Worm (Caenorhabditis elegans) whole organism, young adult: ENCODE measurements around the gene rpia-1.
A peak's percentile ranks its signal among the peaks of the same experiment; 100 is the strongest.

ENCODE experiments used
- B0019.2 ChIP-seq: fragments of 200-800 bp; sonication (Bioruptor generic); conservative IDR thresholded peaks from 2 replicates; pipeline ENCODE4 v1.3.6; 2022; ENCODE audit warnings: missing genetic modification reagents, missing genetic modification characterization, missing compliant biosample characterization
- B0035.1 ChIP-seq: sonication (generic microtip); optimal IDR thresholded peaks from 2 replicates; lab custom pipeline; 2016; ENCODE audit warnings: missing genetic modification characterization, mild to moderate bottlenecking, missing compliant biosample characterization, missing genotype, missing genetic modification reagents
- C06A6.2 ChIP-seq: fragments of 200-800 bp; sonication (Bioruptor generic); conservative IDR thresholded peaks from 2 replicates; pipeline ENCODE4 v1.3.6; 2022; ENCODE audit warnings: missing genetic modification characterization, missing compliant biosample characterization
- D2030.7 ChIP-seq: fragments of 200-800 bp; sonication (Bioruptor generic); IDR thresholded peaks from 2 replicates; pipeline ENCODE4 v1.3.6; 2022; ENCODE audit warnings: missing genetic modification reagents, missing genetic modification characterization, missing compliant biosample characterization
- F10E7.11 ChIP-seq: sonication (generic microtip); optimal IDR thresholded peaks from 2 replicates; lab custom pipeline; 2017; ENCODE audit warnings: mild to moderate bottlenecking, missing genetic modification characterization, moderate library complexity, missing compliant biosample characterization
- F33H1.4 ChIP-seq: fragments of 200-800 bp; sonication (Bioruptor generic); IDR thresholded peaks from 2 replicates; pipeline ENCODE4 v1.3.6; 2022; ENCODE audit warnings: missing genetic modification reagents, missing genetic modification characterization, missing compliant biosample characterization
- F52B5.7 ChIP-seq: sonication (generic microtip); optimal IDR thresholded peaks from 2 replicates; lab custom pipeline; 2016; ENCODE audit warnings: mild to moderate bottlenecking, missing genetic modification characterization, missing compliant biosample characterization
- F57A8.1 ChIP-seq: fragments of 200-800 bp; sonication (Bioruptor generic); optimal IDR thresholded peaks from 2 replicates; lab custom pipeline; 2018; ENCODE audit warnings: mild to moderate bottlenecking, missing genetic modification characterization, moderate library complexity, missing compliant biosample characterization
- K11D2.4 ChIP-seq: fragments of 200-800 bp; sonication (Bioruptor generic); IDR thresholded peaks from 2 replicates; pipeline ENCODE4 v1.3.6; 2022; ENCODE audit warnings: missing genetic modification reagents, missing genetic modification characterization, missing compliant biosample characterization
- T07F8.4 ChIP-seq: sonication (generic microtip); optimal IDR thresholded peaks from 2 replicates; lab custom pipeline; 2016; ENCODE audit warnings: mild to moderate bottlenecking, missing genetic modification characterization, moderate library complexity, missing compliant biosample characterization
- Y53F4B.3 ChIP-seq: fragments of 200-800 bp; sonication (Bioruptor generic); IDR thresholded peaks from 2 replicates; pipeline ENCODE4 v1.3.6; 2022; ENCODE audit warnings: missing genetic modification reagents, missing genetic modification characterization, missing compliant biosample characterization
- Y53G8AR.9 ChIP-seq: fragments of 200-800 bp; sonication (Bioruptor generic); conservative IDR thresholded peaks from 2 replicates; pipeline ENCODE4 v1.3.6; 2022; ENCODE audit warnings: missing genetic modification reagents, missing genetic modification characterization, missing compliant biosample characterization
- Y79H2A.3 ChIP-seq: fragments of 200-800 bp; sonication (Bioruptor generic); conservative IDR thresholded peaks from 2 replicates; pipeline ENCODE4 v1.3.6; 2022; ENCODE audit warnings: missing genetic modification reagents, missing genetic modification characterization, missing compliant biosample characterization
- Y95B8A.8 ChIP-seq: fragments of 200-800 bp; sonication (Bioruptor generic); IDR thresholded peaks from 2 replicates; pipeline ENCODE4 v1.3.6; 2022; ENCODE audit warnings: missing genetic modification reagents, missing genetic modification characterization, missing compliant biosample characterization
- akir-1 ChIP-seq: fragments of 200-800 bp; sonication (Bioruptor generic); optimal IDR thresholded peaks from 2 replicates; lab custom pipeline; 2018; ENCODE audit warnings: mild to moderate bottlenecking, missing genetic modification characterization, moderate library complexity, missing compliant biosample characterization
- aptf-2 ChIP-seq: fragments of 200-800 bp; sonication (Bioruptor generic); conservative IDR thresholded peaks from 2 replicates; pipeline ENCODE4 v1.3.6; 2022; ENCODE audit warnings: missing genetic modification reagents, missing genetic modification characterization, missing compliant biosample characterization
- attf-3 ChIP-seq: fragments of 200-800 bp; sonication (Bioruptor generic); conservative IDR thresholded peaks from 2 replicates; pipeline ENCODE4 v1.3.6; 2022; ENCODE audit warnings: missing genetic modification reagents, missing genetic modification characterization, missing compliant biosample characterization
- attf-6 ChIP-seq: fragments of 200-800 bp; sonication (Bioruptor generic); IDR thresholded peaks from 2 replicates; pipeline ENCODE4 v1.3.6; 2022; ENCODE audit warnings: missing genetic modification reagents, missing genetic modification characterization, missing compliant biosample characterization
- cebp-2 ChIP-seq: fragments of 200-800 bp; sonication (Bioruptor generic); IDR thresholded peaks from 2 replicates; pipeline ENCODE4 v1.3.6; 2022; ENCODE audit warnings: missing genetic modification characterization, missing compliant biosample characterization
- ceh-100 ChIP-seq: fragments of 200-800 bp; sonication (Bioruptor generic); IDR thresholded peaks from 2 replicates; pipeline ENCODE4 v1.3.6; 2022; ENCODE audit warnings: missing genetic modification reagents, missing genetic modification characterization, missing compliant biosample characterization
- ceh-27 ChIP-seq: fragments of 200-800 bp; sonication (Bioruptor generic); optimal IDR thresholded peaks from 2 replicates; lab custom pipeline; 2018; ENCODE audit warnings: mild to moderate bottlenecking, missing genetic modification characterization, moderate library complexity, missing compliant biosample characterization
- ceh-79 ChIP-seq: sonication (generic microtip); optimal IDR thresholded peaks from 2 replicates; lab custom pipeline; 2017; ENCODE audit warnings: mild to moderate bottlenecking, missing genetic modification characterization, missing compliant biosample characterization
- ceh-91 ChIP-seq: fragments of 200-800 bp; sonication (Bioruptor generic); IDR thresholded peaks from 2 replicates; pipeline ENCODE4 v1.3.6; 2022; ENCODE audit warnings: missing genetic modification reagents, missing genetic modification characterization, missing compliant biosample characterization
- chd-7 ChIP-seq: sonication (generic microtip); optimal IDR thresholded peaks from 2 replicates; lab custom pipeline; 2016; ENCODE audit warnings: mild to moderate bottlenecking, missing genetic modification characterization, moderate library complexity, missing compliant biosample characterization
- dpff-1 ChIP-seq: sonication (generic microtip); optimal IDR thresholded peaks from 2 replicates; lab custom pipeline; 2017; ENCODE audit warnings: mild to moderate bottlenecking, missing genetic modification characterization, missing compliant biosample characterization
- egl-44 ChIP-seq: fragments of 200-800 bp; sonication (Bioruptor generic); IDR thresholded peaks from 2 replicates; pipeline ENCODE4 v1.3.6; 2022; ENCODE audit warnings: missing genetic modification reagents, missing genetic modification characterization, missing compliant biosample characterization
- egrh-3 ChIP-seq: fragments of 200-800 bp; sonication (Bioruptor generic); IDR thresholded peaks from 2 replicates; pipeline ENCODE4 v1.3.6; 2022; ENCODE audit warnings: missing genetic modification reagents, missing genetic modification characterization, missing compliant biosample characterization
- him-1 ChIP-seq: sonication (generic microtip); optimal IDR thresholded peaks from 2 replicates; lab custom pipeline; 2016; ENCODE audit warnings: missing genotype, missing genetic modification reagents, missing genetic modification characterization, missing compliant biosample characterization
- hrde-1 ChIP-seq: sonication (generic microtip); optimal IDR thresholded peaks from 2 replicates; lab custom pipeline; 2016; ENCODE audit warnings: missing genetic modification characterization, mild to moderate bottlenecking, missing compliant biosample characterization, moderate library complexity, missing genotype, missing genetic modification reagents, borderline replicate concordance
- let-526 ChIP-seq: fragments of 200-800 bp; sonication (Bioruptor generic); IDR thresholded peaks from 2 replicates; pipeline ENCODE4 v1.3.6; 2022; ENCODE audit warnings: missing genetic modification reagents, missing genetic modification characterization, missing compliant biosample characterization
- madf-6 ChIP-seq: fragments of 200-800 bp; sonication (Bioruptor generic); IDR thresholded peaks from 2 replicates; pipeline ENCODE4 v1.3.6; 2022; ENCODE audit warnings: missing genetic modification reagents, missing genetic modification characterization, missing compliant biosample characterization
- nfya-1 ChIP-seq: sonication (generic microtip); optimal IDR thresholded peaks from 2 replicates; lab custom pipeline; 2017; ENCODE audit warnings: antibody characterized with exemption, missing compliant biosample characterization, missing genetic modification characterization, borderline replicate concordance; ENCODE audit not compliant: insufficient read depth
- nfyb-1 ChIP-seq: fragments of 200-800 bp; sonication (Bioruptor generic); IDR thresholded peaks from 2 replicates; pipeline ENCODE4 v1.3.6; 2022; ENCODE audit warnings: missing genetic modification reagents, missing genetic modification characterization, missing compliant biosample characterization
- nhr-27 ChIP-seq: fragments of 200-800 bp; sonication (Bioruptor generic); optimal IDR thresholded peaks from 2 replicates; lab custom pipeline; 2018; ENCODE audit warnings: mild to moderate bottlenecking, missing genetic modification characterization, moderate library complexity, missing compliant biosample characterization
- nhr-90 ChIP-seq: sonication (generic microtip); optimal IDR thresholded peaks from 2 replicates; lab custom pipeline; 2016; ENCODE audit warnings: missing genotype, mild to moderate bottlenecking, missing genetic modification characterization, missing compliant biosample characterization
- pha-4 ChIP-seq: fragments of 150-350 bp; sonication (generic microtip); optimal IDR thresholded peaks from 2 replicates; lab custom pipeline; 2014; ENCODE audit warnings: missing biosample characterization, missing genetic modification reagents, missing genetic modification characterization
- rcor-1 ChIP-seq: fragments of 200-800 bp; sonication (Bioruptor generic); IDR thresholded peaks from 2 replicates; pipeline ENCODE4 v1.3.6; 2022; ENCODE audit warnings: missing genetic modification reagents, missing genetic modification characterization, missing compliant biosample characterization
- repo-1 ChIP-seq: sonication (generic microtip); optimal IDR thresholded peaks from 2 replicates; lab custom pipeline; 2017; ENCODE audit warnings: mild to moderate bottlenecking, missing genetic modification characterization, missing compliant biosample characterization
- snpc-4 ChIP-seq, 5 experiments: fragments of 150-350 bp in 1 of 5; sonication (generic microtip) in 4 of 5; optimal IDR thresholded peaks; 2 replicates each; lab custom pipeline; 2014 to 2018; ENCODE audit warnings: missing genetic modification characterization in 5 of 5, missing biosample characterization in 3 of 5, antibody characterized with exemption in 2 of 5, mild to moderate bottlenecking in 2 of 5, missing compliant biosample characterization in 2 of 5, missing genotype in 2 of 5, moderate library complexity in 2 of 5, missing genetic modification reagents in 1 of 5
- tbp1 ChIP-seq: fragments of 200-800 bp; sonication (Bioruptor generic); optimal IDR thresholded peaks from 2 replicates; lab custom pipeline; 2018; ENCODE audit warnings: mild to moderate bottlenecking, missing genetic modification characterization, missing compliant biosample characterization
- tbx-9 ChIP-seq: sonication (generic microtip); optimal IDR thresholded peaks from 2 replicates; lab custom pipeline; 2016; ENCODE audit warnings: borderline replicate concordance, missing genetic modification characterization, inconsistent platforms, missing compliant biosample characterization
- tlf-1 ChIP-seq: fragments of 200-800 bp; sonication (Bioruptor generic); optimal IDR thresholded peaks from 2 replicates; lab custom pipeline; 2018; ENCODE audit warnings: mild to moderate bottlenecking, missing genetic modification characterization, missing compliant biosample characterization
- unc-62 ChIP-seq: fragments of 150-350 bp; optimal IDR thresholded peaks from 2 replicates; lab custom pipeline; 2014; ENCODE audit warnings: missing biosample characterization, missing genetic modification reagents, missing genetic modification characterization
- zim-3 ChIP-seq: sonication (generic microtip); optimal IDR thresholded peaks from 2 replicates; lab custom pipeline; 2017; ENCODE audit warnings: mild to moderate bottlenecking, missing genetic modification characterization, moderate library complexity, missing compliant biosample characterization
- ztf-22 ChIP-seq: fragments of 200-800 bp; sonication (Bioruptor generic); optimal IDR thresholded peaks from 2 replicates; lab custom pipeline; 2018; ENCODE audit warnings: mild to moderate bottlenecking, missing genetic modification characterization, moderate library complexity, missing compliant biosample characterization
- ztf-25 ChIP-seq: fragments of 200-800 bp; sonication (Bioruptor generic); IDR thresholded peaks from 2 replicates; pipeline ENCODE4 v1.3.6; 2022; ENCODE audit warnings: missing genetic modification reagents, missing genetic modification characterization, missing compliant biosample characterization

Gene rpia-1

ce11 chrIII:7162065-7162762, 39.3 kb downstream of the rpia-1 start, which contains the start of the genes syf-2 and K04G7.1 (continued):
- TF ChIP-seq akir-1 (no peak), zim-3 (tag; lab: Kevin White, UChicago) (no peak), T07F8.4 (no peak), pha-4 (tag; lab: Kevin White, UChicago) (peak; percentile 92), aptf-2 (GFP tag; lab: Robert Waterston, UW) (no peak), cebp-2 (GFP tag; lab: Robert Waterston, UW) (no peak), Y95B8A.8 (GFP tag; lab: Robert Waterston, UW) (peak; percentile 84; the same call in 1 of the 2 replicates), rcor-1 (GFP tag; lab: Robert Waterston, UW) (peak; percentile 88), Y53F4B.3 (GFP tag; lab: Robert Waterston, UW) (no peak), unc-62 (GFP tag; lab: Kevin White, UChicago) (peak; percentile 20), snpc-4 (GFP tag; optimal IDR thresholded peaks at IDR 0.05; lab: Kevin White, UChicago) (peak; percentile 77), snpc-4 (tag; optimal IDR thresholded peaks at IDR 0.05; lab: Kevin White, UChicago) (peak; percentile 50 to 81 (median 66)), tbx-9 (no peak), ceh-91 (GFP tag; lab: Robert Waterston, UW) (peak; percentile 72; the same call in 1 of the 2 replicates), F10E7.11 (no peak), B0019.2 (GFP tag; lab: Robert Waterston, UW) (0 out of 2 replicates have a peak, but pooled peaks have one; percentile 44), tlf-1 (GFP tag; lab: Kevin White, UChicago) (peak; percentile 89), D2030.7 (GFP tag; lab: Robert Waterston, UW) (peak; percentile 86), F52B5.7 (tag; lab: Kevin White, UChicago) (no peak), nfyb-1 (GFP tag; lab: Robert Waterston, UW) (peak; percentile 89), ztf-25 (GFP tag; lab: Robert Waterston, UW) (no peak), repo-1 (tag; lab: Kevin White, UChicago) (peak; percentile 1), attf-6 (no peak), hrde-1 (tag; lab: Kevin White, UChicago) (peak; percentile 4), F33H1.4 (peak; percentile 80), madf-6 (GFP tag; lab: Robert Waterston, UW) (peak; percentile 78), nhr-27 (no peak), nhr-90 (tag; lab: Kevin White, UChicago) (no peak), egrh-3 (GFP tag; lab: Robert Waterston, UW) (no peak), C06A6.2 (GFP tag; lab: Robert Waterston, UW) (peak; percentile 73; the same call in 1 of the 2 replicates), egl-44 (GFP tag; lab: Robert Waterston, UW) (no peak), him-1 (tag; lab: Kevin White, UChicago) (peak; percentile 32), Y53G8AR.9 (GFP tag; lab: Robert Waterston, UW) (peak; percentile 78), attf-3 (GFP tag; lab: Robert Waterston, UW) (peak; percentile 79), chd-7 (tag; lab: Kevin White, UChicago) (peak; percentile 31), dpff-1 (no peak), K11D2.4 (GFP tag; lab: Robert Waterston, UW) (peak; percentile 60; the same call in 1 of the 2 replicates), B0035.1 (no peak), ztf-22 (peak; percentile 7), Y79H2A.3 (GFP tag; lab: Robert Waterston, UW) (0 out of 2 replicates have a peak, but pooled peaks have one; percentile 64), tbp1 (GFP tag; lab: Kevin White, UChicago) (peak; percentile 71), ceh-79 (tag; lab: Kevin White, UChicago) (no peak), ceh-27 (GFP tag; lab: Kevin White, UChicago) (peak; percentile 69), ceh-100 (GFP tag; lab: Robert Waterston, UW) (peak; percentile 55; the same call in 1 of the 2 replicates), let-526 (GFP tag; lab: Robert Waterston, UW) (no peak), nfya-1 (tag; lab: Kevin White, UChicago) (no peak), F57A8.1 (GFP tag; lab: Kevin White, UChicago) (no peak)
